Fruit fly (Drosophila melanogaster) whole organism, embryonic: ENCODE results near the gene CG15553.

Experiments
- ATbp ChIP-seq: fragments of 200-800 bp; sonication (Bioruptor generic); optimal IDR thresholded peaks from 2 replicates; lab custom pipeline; 2017; ENCODE audit warnings: missing biosample characterization, mild to moderate bottlenecking, missing genetic modification characterization, missing genetic modification reagents
- Atf6 ChIP-seq: fragments of 200-800 bp; sonication (Bioruptor generic); IDR thresholded peaks from 2 replicates; pipeline ENCODE4 v1.3.6; 2022; ENCODE audit warnings: missing biosample characterization, missing genetic modification characterization
- Bgb ChIP-seq: fragments of 200-800 bp; sonication (Bioruptor generic); IDR thresholded peaks from 2 replicates; pipeline ENCODE4 v1.3.6; 2022; ENCODE audit warnings: missing biosample characterization, missing genetic modification characterization; ENCODE audit not compliant: partially characterized antibody
- CG10274 ChIP-seq: fragments of 200-800 bp; sonication (Bioruptor generic); optimal IDR thresholded peaks from 3 replicates; lab custom pipeline; 2017; ENCODE audit warnings: missing biosample characterization, mild to moderate bottlenecking, missing genetic modification characterization
- CG14014 ChIP-seq: fragments of 200-800 bp; sonication (Bioruptor generic); IDR thresholded peaks from 2 replicates; pipeline ENCODE4 v1.3.6; 2022; ENCODE audit warnings: missing biosample characterization, missing genetic modification characterization
- CG15479 ChIP-seq: fragments of 200-800 bp; sonication (Bioruptor generic); optimal IDR thresholded peaks from 3 replicates; lab custom pipeline; 2019; ENCODE audit warnings: missing biosample characterization, mild to moderate bottlenecking, missing genetic modification characterization, moderate library complexity
- CG15696 ChIP-seq: fragments of 200-800 bp; sonication (Bioruptor generic); optimal IDR thresholded peaks from 2 replicates; lab custom pipeline; 2019; ENCODE audit warnings: missing biosample characterization, mild to moderate bottlenecking, missing genetic modification characterization, moderate library complexity
- CG17328 ChIP-seq: fragments of 200-800 bp; sonication (Bioruptor generic); IDR thresholded peaks from 2 replicates; pipeline ENCODE4 v1.3.6; 2022; ENCODE audit warnings: missing biosample characterization, missing genetic modification characterization
- CG17612 ChIP-seq: fragments of 200-800 bp; sonication (Bioruptor generic); IDR thresholded peaks from 2 replicates; pipeline ENCODE4 v1.3.6; 2022; ENCODE audit warnings: missing biosample characterization, missing genetic modification characterization
- CG17802 ChIP-seq: fragments of 200-800 bp; sonication (Bioruptor generic); optimal IDR thresholded peaks from 2 replicates; lab custom pipeline; 2018; ENCODE audit warnings: missing biosample characterization, mild to moderate bottlenecking, missing genetic modification characterization, moderate library complexity
- CG2712 ChIP-seq: fragments of 200-800 bp; optimal IDR thresholded peaks from 3 replicates; lab custom pipeline; 2019; ENCODE audit warnings: missing biosample characterization, mild to moderate bottlenecking, missing genetic modification characterization, moderate library complexity
- CG3065 ChIP-seq: fragments of 200-800 bp; sonication (Bioruptor generic); optimal IDR thresholded peaks from 2 replicates; lab custom pipeline; 2016; ENCODE audit warnings: missing biosample characterization, missing genetic modification characterization
- CG31388 ChIP-seq: fragments of 200-800 bp; sonication (Bioruptor generic); optimal IDR thresholded peaks from 2 replicates; lab custom pipeline; 2016; ENCODE audit warnings: missing biosample characterization, missing genetic modification characterization
- CG3163 ChIP-seq: fragments of 200-800 bp; sonication (Bioruptor generic); optimal IDR thresholded peaks from 3 replicates; lab custom pipeline; 2016; ENCODE audit warnings: missing biosample characterization, missing genetic modification characterization
- CG32767 ChIP-seq: fragments of 200-800 bp; sonication (Bioruptor generic); IDR thresholded peaks from 2 replicates; pipeline ENCODE4 v1.3.6; 2022; ENCODE audit warnings: missing biosample characterization, missing genetic modification characterization
- CG6813 ChIP-seq: fragments of 200-800 bp; sonication (Bioruptor generic); optimal IDR thresholded peaks from 2 replicates; lab custom pipeline; 2017; ENCODE audit warnings: missing biosample characterization, missing genetic modification characterization, mild to moderate bottlenecking, moderate library complexity, missing genetic modification reagents
- CG8290 ChIP-seq, 3 experiments: fragments of 200-800 bp; sonication (Bioruptor generic); optimal IDR thresholded peaks; 2 replicates each; lab custom pipeline; 2016 to 2019; ENCODE audit warnings: missing biosample characterization in 3 of 3, missing genetic modification characterization in 3 of 3, mild to moderate bottlenecking in 2 of 3, moderate library complexity in 1 of 3
- CG9727 ChIP-seq: fragments of 200-800 bp; sonication (Bioruptor generic); optimal IDR thresholded peaks from 3 replicates; lab custom pipeline; 2017; ENCODE audit warnings: missing biosample characterization, mild to moderate bottlenecking, missing genetic modification characterization
- CG9797 ChIP-seq: fragments of 200-800 bp; sonication (Bioruptor generic); optimal IDR thresholded peaks from 3 replicates; lab custom pipeline; 2018; ENCODE audit warnings: missing biosample characterization, mild to moderate bottlenecking, missing genetic modification characterization
- Dek ChIP-seq: fragments of 200-800 bp; sonication (Bioruptor generic); optimal IDR thresholded peaks from 3 replicates; lab custom pipeline; 2019; ENCODE audit warnings: missing biosample characterization, mild to moderate bottlenecking, missing genetic modification characterization, moderate library complexity
- E2f2 ChIP-seq: fragments of 200-800 bp; sonication (Bioruptor generic); IDR thresholded peaks from 2 replicates; pipeline ENCODE4 v1.3.6; 2022; ENCODE audit warnings: missing biosample characterization, missing genetic modification characterization
- Eip74EF ChIP-seq, 2 experiments: fragments of 200-800 bp in 1 of 2; fragments of >200 bp in 1 of 2; sonication (Bioruptor generic) in 1 of 2; optimal IDR thresholded peaks; 2 replicates each; lab custom pipeline; 2017 to 2019; ENCODE audit warnings: missing biosample characterization in 2 of 2, missing genetic modification characterization in 2 of 2, mild to moderate bottlenecking in 1 of 2, moderate library complexity in 1 of 2
- Max ChIP-seq: fragments of 200-800 bp; sonication (Bioruptor generic); optimal IDR thresholded peaks from 2 replicates; lab custom pipeline; 2016; ENCODE audit warnings: missing biosample characterization, mild to moderate bottlenecking, missing genetic modification characterization
- NK7.1 ChIP-seq: fragments of 200-800 bp; sonication (Bioruptor generic); optimal IDR thresholded peaks from 3 replicates; lab custom pipeline; 2016; ENCODE audit warnings: missing biosample characterization, missing genetic modification characterization
- Rfx ChIP-seq: fragments of 200-800 bp; sonication (Bioruptor generic); IDR thresholded peaks from 2 replicates; pipeline ENCODE4 v1.3.6; 2022; ENCODE audit warnings: missing biosample characterization, missing genetic modification characterization
- Side ChIP-seq: fragments of 200-800 bp; sonication (Bioruptor generic); optimal IDR thresholded peaks from 2 replicates; lab custom pipeline; 2016; ENCODE audit warnings: missing biosample characterization, missing genetic modification characterization
- Sox100B ChIP-seq: fragments of 200-800 bp; sonication (Bioruptor generic); optimal IDR thresholded peaks from 3 replicates; lab custom pipeline; 2018; ENCODE audit warnings: missing biosample characterization, mild to moderate bottlenecking, missing genetic modification characterization
- Tbp ChIP-seq: fragments of >200 bp; optimal IDR thresholded peaks from 2 replicates; lab custom pipeline; 2018; ENCODE audit warnings: missing biosample characterization, missing genetic modification characterization
- abd-A ChIP-seq: fragments of 200-800 bp; sonication (Bioruptor generic); optimal IDR thresholded peaks from 3 replicates; lab custom pipeline; 2019; ENCODE audit warnings: missing biosample characterization, mild to moderate bottlenecking, missing genetic modification characterization, moderate library complexity
- cato ChIP-seq: fragments of 200-800 bp; sonication (Bioruptor generic); optimal IDR thresholded peaks from 2 replicates; lab custom pipeline; 2016; ENCODE audit warnings: missing biosample characterization, missing genetic modification characterization, borderline replicate concordance
- chm ChIP-seq: fragments of 200-800 bp; sonication (Bioruptor generic); IDR thresholded peaks from 2 replicates; pipeline ENCODE4 v1.3.6; 2022; ENCODE audit warnings: missing biosample characterization, missing genetic modification characterization
- da ChIP-seq: fragments of 200-800 bp; sonication (Bioruptor generic); optimal IDR thresholded peaks from 2 replicates; lab custom pipeline; 2016; ENCODE audit warnings: missing biosample characterization, missing genetic modification characterization
- dpn ChIP-seq, 2 experiments: fragments of 200-800 bp; sonication (Bioruptor generic); optimal IDR thresholded peaks; 3 replicates each; lab custom pipeline; 2016; ENCODE audit warnings: missing biosample characterization in 2 of 2, missing genetic modification characterization in 2 of 2
- eyg ChIP-seq: fragments of 200-800 bp; sonication (Bioruptor generic); optimal IDR thresholded peaks from 3 replicates; lab custom pipeline; 2016; ENCODE audit warnings: missing biosample characterization, missing genetic modification characterization
- gcm2 ChIP-seq: fragments of 200-800 bp; sonication (Bioruptor generic); optimal IDR thresholded peaks from 2 replicates; lab custom pipeline; 2016; ENCODE audit warnings: missing biosample characterization, missing genetic modification characterization
- gsb-n ChIP-seq: fragments of 200-800 bp; sonication (Bioruptor generic); optimal IDR thresholded peaks from 3 replicates; lab custom pipeline; 2018; ENCODE audit warnings: missing biosample characterization, mild to moderate bottlenecking, missing genetic modification characterization
- hb ChIP-seq: fragments of 200-800 bp; sonication (Bioruptor generic); IDR thresholded peaks from 3 replicates; pipeline ENCODE4 v1.3.6; 2022; ENCODE audit warnings: missing biosample characterization, missing genetic modification characterization; ENCODE audit not compliant: partially characterized antibody
- jigr1 ChIP-seq: fragments of 200-800 bp; sonication (Bioruptor generic); IDR thresholded peaks from 3 replicates; pipeline ENCODE4 v1.3.6; 2022; ENCODE audit warnings: missing biosample characterization, missing genetic modification characterization
- jumu ChIP-seq: fragments of 200-800 bp; sonication (Bioruptor generic); optimal IDR thresholded peaks from 3 replicates; lab custom pipeline; 2016; ENCODE audit warnings: missing biosample characterization, missing genetic modification characterization
- kay ChIP-seq: fragments of 200-800 bp; sonication (Bioruptor generic); optimal IDR thresholded peaks from 2 replicates; lab custom pipeline; 2016; ENCODE audit warnings: missing biosample characterization, missing genetic modification characterization
- klu ChIP-seq: fragments of 200-800 bp; sonication (Bioruptor generic); IDR thresholded peaks from 2 replicates; pipeline ENCODE4 v1.3.6; 2022; ENCODE audit warnings: missing biosample characterization, missing genetic modification characterization
- kni ChIP-seq: fragments of 200-800 bp; sonication (Bioruptor generic); optimal IDR thresholded peaks from 3 replicates; lab custom pipeline; 2017; ENCODE audit warnings: mild to moderate bottlenecking, missing biosample characterization, missing genetic modification reagents, missing genetic modification characterization
- lab ChIP-seq: fragments of 200-800 bp; sonication (Bioruptor generic); optimal IDR thresholded peaks from 3 replicates; lab custom pipeline; 2017; ENCODE audit warnings: missing biosample characterization, missing genetic modification characterization, mild to moderate bottlenecking, moderate library complexity, missing genetic modification reagents
- lilli ChIP-seq: fragments of 200-800 bp; sonication (Bioruptor generic); optimal IDR thresholded peaks from 3 replicates; lab custom pipeline; 2016; ENCODE audit warnings: missing biosample characterization, missing genetic modification characterization
- pfk ChIP-seq: fragments of 200-800 bp; sonication (Bioruptor generic); optimal IDR thresholded peaks from 2 replicates; lab custom pipeline; 2018; ENCODE audit warnings: missing biosample characterization, mild to moderate bottlenecking, missing genetic modification characterization, moderate library complexity
- shn ChIP-seq: fragments of 200-800 bp; sonication (Bioruptor generic); optimal IDR thresholded peaks from 3 replicates; lab custom pipeline; 2016; ENCODE audit warnings: missing biosample characterization, missing genetic modification characterization
- sim ChIP-seq: fragments of 200-800 bp; sonication (Bioruptor generic); IDR thresholded peaks from 2 replicates; pipeline ENCODE4 v1.3.6; 2022; ENCODE audit warnings: missing biosample characterization, missing genetic modification characterization
- wdn ChIP-seq: fragments of 200-800 bp; sonication (Bioruptor generic); IDR thresholded peaks from 2 replicates; pipeline ENCODE4 v1.3.6; 2022; ENCODE audit warnings: missing biosample characterization, missing genetic modification characterization
- zf30C ChIP-seq: fragments of 200-800 bp; sonication (Bioruptor generic); optimal IDR thresholded peaks from 3 replicates; lab custom pipeline; 2018; ENCODE audit warnings: missing biosample characterization, mild to moderate bottlenecking, missing genetic modification characterization

Gene CG15553

DNA sequence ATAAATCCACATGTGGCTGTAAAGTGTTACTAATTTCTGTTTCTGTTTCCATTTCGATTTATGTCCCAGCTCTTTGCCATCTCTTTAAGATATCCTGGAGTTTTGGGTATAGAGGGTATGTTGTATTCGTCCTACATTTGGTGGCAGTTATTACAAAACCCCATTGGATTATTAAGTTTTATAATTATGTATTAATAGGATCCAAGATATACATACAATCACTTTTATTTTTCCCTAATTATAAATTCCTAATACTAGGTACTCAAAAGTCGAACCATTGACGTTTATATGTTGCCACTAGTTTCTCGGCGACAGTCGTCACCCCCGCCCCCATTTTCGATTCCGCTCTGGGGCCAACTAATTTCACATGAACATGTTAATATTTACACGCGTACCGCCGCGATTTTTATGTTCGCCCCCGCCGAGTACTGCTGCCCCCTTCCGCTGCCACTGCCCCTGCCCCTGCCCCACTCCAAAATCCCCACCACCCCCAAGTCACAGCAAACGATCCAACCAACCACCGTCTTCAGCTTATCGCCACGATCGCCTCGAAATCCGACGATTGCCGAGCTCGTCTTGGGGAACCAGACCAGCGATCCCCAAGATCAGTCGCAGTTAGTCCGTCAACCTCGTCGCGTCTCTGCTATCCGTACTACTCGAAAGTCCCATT, 36.2 kb downstream of the CG15553 start, which contains the start of gene Sox100B (continued):
- no peak for TF ChIP-seq CG15479 (GFP tag; lab: Kevin White, UChicago)
- TF ChIP-seq klu (GFP tag; lab: Robert Waterston, UW): no peak
- peak; percentile 23 for TF ChIP-seq CG8290 (GFP tag; optimal IDR thresholded peaks at IDR 0.05; lab: Kevin White, UChicago)
- TF ChIP-seq CG8290 (tag; optimal IDR thresholded peaks at IDR 0.05; lab: Kevin White, UChicago): no peak
- no peak for TF ChIP-seq CG32767 (GFP tag; lab: Robert Waterston, UW)
- peak; percentile 96 for TF ChIP-seq CG15696
- TF ChIP-seq Max: peak; percentile 33
- TF ChIP-seq Bgb (GFP tag; lab: Robert Waterston, UW): no peak
- peak; percentile 25 for TF ChIP-seq CG6813 (GFP tag; lab: Kevin White, UChicago)
- no peak for TF ChIP-seq pfk (GFP tag; lab: Kevin White, UChicago)
- TF ChIP-seq kni (GFP tag; lab: Kevin White, UChicago): peak; percentile 17
- TF ChIP-seq Rfx: no peak; the same call in 1 of the 2 replicates
- no peak; the same call in 1 of the 2 replicates for TF ChIP-seq sim
- TF ChIP-seq Tbp (GFP tag; lab: Kevin White, UChicago): no peak
- TF ChIP-seq Dek (tag; lab: Kevin White, UChicago): peak; percentile 13
- TF ChIP-seq wdn (GFP tag; lab: Robert Waterston, UW): no peak
- no peak for TF ChIP-seq abd-A (tag; lab: Kevin White, UChicago)
- TF ChIP-seq CG17328 (GFP tag; lab: Robert Waterston, UW): peak; percentile 72
- TF ChIP-seq CG17612: no peak
- TF ChIP-seq CG2712 (tag; lab: Kevin White, UChicago): peak; percentile 89
- TF ChIP-seq CG31388 (GFP tag; lab: Kevin White, UChicago): peak; percentile 5
- TF ChIP-seq CG17802 (tag; lab: Kevin White, UChicago): no peak
- no peak for TF ChIP-seq da (GFP tag; lab: Kevin White, UChicago)
- TF ChIP-seq CG10274 (GFP tag; lab: Kevin White, UChicago): no peak
- no peak for TF ChIP-seq CG14014 (GFP tag; lab: Robert Waterston, UW)
- TF ChIP-seq Sox100B (GFP tag; lab: Kevin White, UChicago): peak; percentile 78
- TF ChIP-seq Side: no peak
- TF ChIP-seq jigr1 (GFP tag; lab: Robert Waterston, UW): no peak
- peak; percentile 9 for TF ChIP-seq kay
- no peak for TF ChIP-seq NK7.1
- peak; percentile 25 for TF ChIP-seq ATbp (GFP tag; lab: Kevin White, UChicago)
- peak; percentile 90 for TF ChIP-seq CG9727 (GFP tag; lab: Kevin White, UChicago)
- peak; percentile 20 for TF ChIP-seq CG3065 (GFP tag; lab: Kevin White, UChicago)
- no peak for TF ChIP-seq gcm2
- TF ChIP-seq lilli (GFP tag; lab: Kevin White, UChicago): peak; percentile 31
- no peak for TF ChIP-seq hb (GFP tag; lab: Robert Waterston, UW)
- no peak for TF ChIP-seq eyg (GFP tag; lab: Kevin White, UChicago)
- peak; percentile 15 for TF ChIP-seq lab (GFP tag; lab: Kevin White, UChicago)
- peak; percentile 26; the same call in 1 of the 2 replicates for TF ChIP-seq E2f2
- no peak for TF ChIP-seq shn (GFP tag; lab: Kevin White, UChicago)
- no peak for TF ChIP-seq CG3163
- peak in 1 of 2 experiments; percentile 18 for TF ChIP-seq Eip74EF (GFP tag; optimal IDR thresholded peaks at IDR 0.05; lab: Kevin White, UChicago)
- TF ChIP-seq chm: 0 out of 2 replicates have a peak, but pooled peaks have one; percentile 34
- no peak for TF ChIP-seq CG9797 (GFP tag; lab: Kevin White, UChicago)
- TF ChIP-seq gsb-n (tag; lab: Kevin White, UChicago): peak; percentile 81
- peak; percentile 3 for TF ChIP-seq jumu (GFP tag; lab: Kevin White, UChicago)
- no peak for TF ChIP-seq Atf6 (GFP tag; lab: Robert Waterston, UW)
- peak in 1 of 2 experiments; percentile 37 for TF ChIP-seq dpn (GFP tag; optimal IDR thresholded peaks at IDR 0.05; lab: Kevin White, UChicago)
- TF ChIP-seq cato: peak; percentile 29
- no peak for TF ChIP-seq zf30C
